Worm (Caenorhabditis elegans) whole organism, midembryonic: ENCODE measurements around the gene srz-11.
"Not testable (repeated sequence)": the region's sequence is repeated elsewhere in the genome, so short reads cannot be mapped to it uniquely, and the experiment has no call there.

Source experiments
- T22C8.4 ChIP-seq: fragments of 200-800 bp; sonication (Bioruptor generic); IDR thresholded peaks from 2 replicates; pipeline ENCODE4 v1.3.6; 2022; ENCODE audit warnings: missing genetic modification characterization, missing compliant biosample characterization
- cog-1 ChIP-seq: sonication (generic microtip); optimal IDR thresholded peaks from 2 replicates; lab custom pipeline; 2016; ENCODE audit warnings: missing genetic modification characterization, missing compliant biosample characterization
- flt-1 ChIP-seq: fragments of 200-800 bp; sonication (Bioruptor generic); IDR thresholded peaks from 2 replicates; pipeline ENCODE4 v1.3.6; 2022; ENCODE audit warnings: missing genetic modification characterization, missing compliant biosample characterization
- klf-2 ChIP-seq: fragments of 200-800 bp; sonication (Bioruptor generic); conservative IDR thresholded peaks from 2 replicates; pipeline ENCODE4 v1.3.6; 2022; ENCODE audit warnings: missing genetic modification reagents, missing genetic modification characterization, missing compliant biosample characterization
- med-1 ChIP-seq: sonication (generic microtip); optimal IDR thresholded peaks from 2 replicates; lab custom pipeline; 2017; ENCODE audit warnings: missing genetic modification characterization, mild to moderate bottlenecking, missing compliant biosample characterization, antibody characterized with exemption, missing genetic modification reagents; ENCODE audit not compliant: insufficient read depth
- ref-1 ChIP-seq: fragments of 200-800 bp; sonication (Bioruptor generic); conservative IDR thresholded peaks from 2 replicates; pipeline ENCODE4 v1.3.6; 2022; ENCODE audit warnings: missing genetic modification reagents, missing genetic modification characterization, missing compliant biosample characterization
- tab-1 ChIP-seq: fragments of 200-800 bp; sonication (Bioruptor generic); IDR thresholded peaks from 2 replicates; pipeline ENCODE4 v1.3.6; 2022; ENCODE audit warnings: missing genetic modification characterization, missing compliant biosample characterization
- ztf-23 ChIP-seq: fragments of 200-800 bp; sonication (Bioruptor generic); IDR thresholded peaks from 2 replicates; pipeline ENCODE4 v1.3.6; 2022; ENCODE audit warnings: missing genetic modification reagents, missing genetic modification characterization, missing compliant biosample characterization
- ztf-29 ChIP-seq: fragments of 200-800 bp; sonication (Bioruptor generic); IDR thresholded peaks from 2 replicates; pipeline ENCODE4 v1.3.6; 2022; ENCODE audit warnings: missing genetic modification reagents, missing genetic modification characterization, missing compliant biosample characterization

Gene srz-11

ce11 chrV:15187083-15188057, 24.5 kb downstream of the srz-11 start, which contains the start of the genes cyn-7 and bath-36:
Gene cyn-7, minus strand, starts transcription at chrV:15187378.
Gene bath-36, plus strand, starts transcription at chrV:15187888.
- TF ChIP-seq flt-1 (peak; percentile 24; the same call in 1 of the 2 replicates), klf-2 (GFP tag; lab: Robert Waterston, UW) (no peak), tab-1 (GFP tag; lab: Robert Waterston, UW) (no peak), ref-1 (GFP tag; lab: Robert Waterston, UW) (no peak), T22C8.4 (GFP tag; lab: Robert Waterston, UW) (no peak)

ce11 chrV:15189567-15189966, 26.7 kb downstream of the srz-11 start, which contains the start of gene cyn-3:
Gene cyn-3, plus strand, starts transcription at chrV:15189927.
- TF ChIP-seq cog-1 (tag; lab: Kevin White, UChicago), result no peak
- no peak for TF ChIP-seq ztf-29 (GFP tag; lab: Robert Waterston, UW)
- no peak for TF ChIP-seq T22C8.4 (GFP tag; lab: Robert Waterston, UW)
- no peak for TF ChIP-seq med-1 (GFP tag; lab: Kevin White, UChicago)
- no peak for TF ChIP-seq flt-1
- TF ChIP-seq ref-1 (GFP tag; lab: Robert Waterston, UW), result no peak
- no peak for TF ChIP-seq tab-1 (GFP tag; lab: Robert Waterston, UW)
- TF ChIP-seq klf-2 (GFP tag; lab: Robert Waterston, UW), result no peak
- TF ChIP-seq ztf-23, result no peak

ce11 chrV:15190903-15191302, 28.0 kb downstream of the srz-11 start, which contains the start of gene Y75B12B.11:
Gene Y75B12B.11, plus strand, starts transcription at chrV:15191296.
- TF ChIP-seq T22C8.4 (GFP tag; lab: Robert Waterston, UW), result peak; percentile 89
- TF ChIP-seq ref-1 (GFP tag; lab: Robert Waterston, UW), result peak; percentile 78
- peak; percentile 86 for TF ChIP-seq ztf-29 (GFP tag; lab: Robert Waterston, UW)
- TF ChIP-seq cog-1 (tag; lab: Kevin White, UChicago), result peak; percentile 76
- peak; percentile 51 for TF ChIP-seq med-1 (GFP tag; lab: Kevin White, UChicago)
- TF ChIP-seq klf-2 (GFP tag; lab: Robert Waterston, UW), result peak; percentile 80
- TF ChIP-seq tab-1 (GFP tag; lab: Robert Waterston, UW), result peak; percentile 95
- peak; percentile 88 for TF ChIP-seq ztf-23
- TF ChIP-seq flt-1, result peak; percentile 96

- TF ChIP-seq med-1 (GFP tag; lab: Kevin White, UChicago), result no peak
- TF ChIP-seq flt-1, result no peak
- no peak for TF ChIP-seq cog-1 (tag; lab: Kevin White, UChicago)
- TF ChIP-seq ztf-29 (GFP tag; lab: Robert Waterston, UW), result no peak
- TF ChIP-seq tab-1 (GFP tag; lab: Robert Waterston, UW), result no peak
- TF ChIP-seq ztf-23, result no peak
Observed at ce11 chrV:15191971-15192370, 29.1 kb downstream of the srz-11 start.

ce11 chrV:15192377-15192776, 29.5 kb downstream of the srz-11 start, which contains the start of gene plc-2:
Gene plc-2, plus strand, starts transcription at chrV:15192572.
- TF ChIP-seq T22C8.4 (GFP tag; lab: Robert Waterston, UW) (no peak), cog-1 (tag; lab: Kevin White, UChicago) (no peak), flt-1 (no peak), ref-1 (GFP tag; lab: Robert Waterston, UW) (no peak)

ce11 chrV:15193909-15194308, 31.0 kb downstream of the srz-11 start, which contains the start of gene Y75B12B.13:
Gene Y75B12B.13, minus strand, starts transcription at chrV:15194009.
- TF ChIP-seq ztf-29 (GFP tag; lab: Robert Waterston, UW) (no peak), ref-1 (GFP tag; lab: Robert Waterston, UW) (no peak), ztf-23 (no peak), flt-1 (no peak), klf-2 (GFP tag; lab: Robert Waterston, UW) (no peak), tab-1 (GFP tag; lab: Robert Waterston, UW) (no peak), cog-1 (tag; lab: Kevin White, UChicago) (no peak), T22C8.4 (GFP tag; lab: Robert Waterston, UW) (no peak), med-1 (GFP tag; lab: Kevin White, UChicago) (no peak)

- TF ChIP-seq ztf-23 (no peak), med-1 (GFP tag; lab: Kevin White, UChicago) (no peak), cog-1 (tag; lab: Kevin White, UChicago) (no peak), ref-1 (GFP tag; lab: Robert Waterston, UW) (no peak), T22C8.4 (GFP tag; lab: Robert Waterston, UW) (no peak), flt-1 (no peak), klf-2 (GFP tag; lab: Robert Waterston, UW) (no peak), ztf-29 (GFP tag; lab: Robert Waterston, UW) (no peak), tab-1 (GFP tag; lab: Robert Waterston, UW) (no peak)
Observed at ce11 chrV:15197955-15198354, 35.1 kb downstream of the srz-11 start, which contains the start of gene srw-1. Gene srw-1, plus strand, starts transcription at chrV:15198255.

ce11 chrV:15199768-15200167, 36.9 kb downstream of the srz-11 start, which contains the start of gene Y75B12B.10:
Gene Y75B12B.10, plus strand, starts transcription at chrV:15200068.
- TF ChIP-seq tab-1 (GFP tag; lab: Robert Waterston, UW) (no peak), ztf-23 (no peak), cog-1 (tag; lab: Kevin White, UChicago) (no peak), med-1 (GFP tag; lab: Kevin White, UChicago) (no peak), ref-1 (GFP tag; lab: Robert Waterston, UW) (no peak), flt-1 (no peak)

ce11 chrV:15207681-15208080, 44.8 kb downstream of the srz-11 start, which contains the start of gene C41G6.12:
Gene C41G6.12, minus strand, starts transcription at chrV:15207781.
- not testable (repeated sequence) for TF ChIP-seq ref-1 (GFP tag; lab: Robert Waterston, UW); tab-1 (GFP tag; lab: Robert Waterston, UW); flt-1
